Worm (Caenorhabditis elegans) whole organism, early embryonic: ENCODE data around the gene nhr-21.

Experiments
- B0310.2 ChIP-seq: sonication (generic microtip); optimal IDR thresholded peaks from 2 replicates; lab custom pipeline; 2016; ENCODE audit warnings: mild to moderate bottlenecking, missing genetic modification characterization, missing compliant biosample characterization
- ama-1 ChIP-seq: fragments of 150-350 bp; optimal IDR thresholded peaks from 2 replicates; lab custom pipeline; 2014
- ets-7 ChIP-seq: sonication (generic microtip); optimal IDR thresholded peaks from 2 replicates; lab custom pipeline; 2016; ENCODE audit warnings: missing genotype, missing genetic modification characterization, missing compliant biosample characterization
- scrt-1 ChIP-seq: fragments of 200-800 bp; sonication (Bioruptor generic); IDR thresholded peaks from 2 replicates; pipeline ENCODE4 v1.3.6; 2022; ENCODE audit warnings: missing genetic modification characterization, missing compliant biosample characterization
- sea-1 ChIP-seq: fragments of 200-800 bp; sonication (Bioruptor generic); conservative IDR thresholded peaks from 2 replicates; pipeline ENCODE4 v1.3.6; 2022; ENCODE audit warnings: missing genetic modification characterization, missing compliant biosample characterization
- tbx-11 ChIP-seq: fragments of 200-800 bp; sonication (Bioruptor generic); IDR thresholded peaks from 2 replicates; pipeline ENCODE4 v1.3.6; 2022; ENCODE audit warnings: missing genetic modification characterization, missing compliant biosample characterization
- tra-4 ChIP-seq: sonication (generic microtip); optimal IDR thresholded peaks from 2 replicates; lab custom pipeline; 2017; ENCODE audit warnings: missing genetic modification characterization, missing compliant biosample characterization

ce11 chrII:7374143-7374542 lies 35.1 kb downstream of the nhr-21 start, which contains the start of the genes mtch-1 and rpb-4:
- TF ChIP-seq sea-1 (GFP tag; lab: Robert Waterston, UW) (no peak), ama-1 (lab: Kevin White, UChicago) (no peak), ets-7 (no peak), tbx-11 (GFP tag; lab: Robert Waterston, UW) (no peak), tra-4 (tag; lab: Kevin White, UChicago) (no peak), scrt-1 (GFP tag; lab: Robert Waterston, UW) (no peak), B0310.2 (no peak)
